Fruit fly (Drosophila melanogaster) whole organism, pupa: ENCODE data around the gene CG4465.

Source experiments
- CG14655 ChIP-seq: fragments of 200-800 bp; sonication (Bioruptor generic); optimal IDR thresholded peaks from 3 replicates; lab custom pipeline; 2017; ENCODE audit warnings: mild to moderate bottlenecking, missing biosample characterization, missing genetic modification reagents, missing genetic modification characterization
- CG9948 ChIP-seq: fragments of 200-800 bp; sonication (Bioruptor generic); optimal IDR thresholded peaks from 2 replicates; lab custom pipeline; 2018; ENCODE audit warnings: missing biosample characterization, mild to moderate bottlenecking, missing genetic modification characterization, moderate library complexity
- D1 ChIP-seq: fragments of 200-800 bp; sonication (Bioruptor generic); optimal IDR thresholded peaks from 2 replicates; lab custom pipeline; 2018; ENCODE audit warnings: missing biosample characterization, mild to moderate bottlenecking, missing genetic modification characterization, moderate library complexity
- EcR ChIP-seq: fragments of 200-800 bp; sonication (Bioruptor generic); optimal IDR thresholded peaks from 3 replicates; lab custom pipeline; 2019; ENCODE audit warnings: missing biosample characterization, missing genetic modification characterization, mild to moderate bottlenecking, moderate library complexity, missing genetic modification reagents
- Ets98B ChIP-seq: fragments of 200-800 bp; sonication (Bioruptor generic); IDR thresholded peaks from 2 replicates; pipeline ENCODE4 v1.3.6; 2022; ENCODE audit warnings: missing biosample characterization, missing genetic modification characterization
- Pif1B ChIP-seq: fragments of 200-800 bp; sonication (Bioruptor generic); optimal IDR thresholded peaks from 3 replicates; lab custom pipeline; 2016; ENCODE audit warnings: missing biosample characterization, missing genetic modification characterization
- Snoo ChIP-seq: fragments of 200-800 bp; sonication (Bioruptor generic); optimal IDR thresholded peaks from 3 replicates; lab custom pipeline; 2017; ENCODE audit warnings: missing biosample characterization, mild to moderate bottlenecking, missing genetic modification characterization, inconsistent platforms
- fd96Ca ChIP-seq: fragments of 200-800 bp; sonication (Bioruptor generic); IDR thresholded peaks from 3 replicates; pipeline ENCODE4 v1.3.6; 2022; ENCODE audit warnings: missing biosample characterization, missing genetic modification characterization

- no peak for TF ChIP-seq EcR
- no peak for TF ChIP-seq CG9948 (tag; lab: Kevin White, UChicago)
- TF ChIP-seq Pif1B (GFP tag; lab: Kevin White, UChicago): peak; percentile 36
- TF ChIP-seq fd96Ca: no peak
- TF ChIP-seq D1: no peak
- TF ChIP-seq Ets98B (GFP tag; lab: Robert Waterston, UW): no peak; the same call in 1 of the 2 replicates
- TF ChIP-seq CG14655 (GFP tag; lab: Kevin White, UChicago): no peak
- TF ChIP-seq Snoo (tag; lab: Kevin White, UChicago): no peak
Measured at dm6 chr3R:19877427-19878076, 40.1 kb downstream of the CG4465 start, which contains the start of the genes CG17186 and Arc42.
